Fruit fly (Drosophila melanogaster): ENCODE results near the gene CG18095.

DNA sequence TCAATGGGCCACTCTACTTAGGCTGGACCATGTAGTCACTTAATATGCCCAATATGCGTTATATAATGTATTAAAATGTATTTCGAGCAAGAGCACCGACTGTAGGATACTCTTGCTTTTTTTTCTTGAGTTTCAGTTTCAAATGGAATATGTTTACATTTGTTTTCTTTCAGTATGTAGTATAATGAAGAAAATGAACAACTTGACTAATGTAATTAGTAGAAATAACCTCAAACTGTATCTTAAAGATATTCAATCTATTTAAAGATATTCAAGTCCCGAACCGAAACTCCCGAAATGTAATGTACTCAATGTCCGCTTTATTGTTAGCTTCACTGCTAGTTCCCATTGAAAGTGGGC is 6.6 kb downstream of the CG18095 start:
- TF ChIP-seq h (optimal IDR thresholded peaks at IDR 0.05) (no peak), psq (optimal IDR thresholded peaks at IDR 0.05) (no peak), insv (optimal IDR thresholded peaks at IDR 0.05) (no peak)

Measured in Kc167 (cell line).